Worm (Caenorhabditis elegans): ENCODE results near the gene spt-4.

Gene spt-4

DNA sequence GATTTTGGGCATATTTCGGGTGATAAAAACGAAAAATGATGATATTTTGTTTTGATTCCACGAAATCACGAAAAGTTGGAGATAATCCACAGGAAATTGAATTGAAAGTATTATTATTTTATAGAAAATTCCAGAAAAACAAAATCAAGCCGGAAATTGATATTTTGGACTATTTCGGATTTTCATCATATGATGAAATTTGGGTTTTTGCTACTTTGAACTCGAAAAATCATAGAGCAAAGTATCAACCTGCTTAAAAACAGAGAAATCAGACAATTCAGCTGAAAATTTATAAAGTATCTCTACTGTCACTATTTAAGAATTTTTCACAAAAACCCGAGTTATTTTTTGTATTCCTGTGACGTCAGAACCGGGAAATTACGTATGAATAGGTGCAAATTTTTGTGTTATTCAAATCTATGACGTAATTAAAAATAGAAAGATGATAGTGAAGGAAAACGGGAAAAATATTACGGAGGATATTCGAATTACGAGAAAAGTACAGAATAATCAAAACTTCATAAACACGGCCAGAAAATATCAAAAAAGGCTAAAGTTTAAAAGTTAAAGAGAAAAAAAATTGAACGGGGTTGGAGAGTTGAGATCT, 42.1 kb downstream of the spt-4 start:
- TF ChIP-seq lin-1 (GFP tag; IDR thresholded peaks at IDR 0.05), result no peak
- no peak for TF ChIP-seq skn-1 (tag; optimal IDR thresholded peaks at IDR 0.05)
- no peak for TF ChIP-seq T26A8.4 (GFP tag; IDR thresholded peaks at IDR 0.05)
- no peak for TF ChIP-seq set-16 (GFP tag; IDR thresholded peaks at IDR 0.05)
- TF ChIP-seq zfp-3 (GFP tag; conservative IDR thresholded peaks at IDR 0.05), result no peak
- no peak for TF ChIP-seq nhr-111 (GFP tag; optimal IDR thresholded peaks at IDR 0.05)
- no peak for TF ChIP-seq aly-2 (tag; optimal IDR thresholded peaks at IDR 0.05)
- TF ChIP-seq lsy-2 (tag; optimal IDR thresholded peaks at IDR 0.05), result no peak
- TF ChIP-seq hlh-30 (tag; optimal IDR thresholded peaks at IDR 0.05; ENCODE audit: insufficient read depth), result no peak
- no peak for TF ChIP-seq nhr-76 (tag; optimal IDR thresholded peaks at IDR 0.05)
- no peak for TF ChIP-seq aha-1 (tag)
- TF ChIP-seq hif-1 (tag; optimal IDR thresholded peaks at IDR 0.05), result no peak
- no peak for TF ChIP-seq tra-1 (GFP tag; IDR thresholded peaks at IDR 0.05)
- no peak for TF ChIP-seq D1046.2 (GFP tag; IDR thresholded peaks at IDR 0.05)
- TF ChIP-seq snpc-1.2 (GFP tag; IDR thresholded peaks at IDR 0.05), result no peak

DNA sequence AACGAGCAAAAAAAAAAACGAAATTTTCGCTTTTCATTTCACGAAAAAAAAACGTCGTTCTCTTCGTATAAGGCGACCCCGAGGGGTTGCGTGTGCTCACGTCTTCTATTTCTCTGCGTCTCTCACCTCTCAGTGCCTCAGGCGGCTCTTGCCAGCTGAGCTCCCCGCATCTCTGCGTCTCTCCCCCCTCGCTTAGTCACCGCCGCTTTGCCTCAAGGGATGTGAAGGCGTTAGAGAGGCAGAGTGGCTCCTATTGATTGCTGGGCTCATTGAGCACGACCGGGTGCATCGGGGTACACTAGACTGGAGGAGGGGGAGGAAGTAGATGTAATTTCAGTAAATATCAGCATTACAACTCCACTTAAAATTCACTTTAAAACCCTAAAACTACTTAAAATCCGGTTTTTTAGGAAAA, 44.0 kb downstream of the spt-4 start:
- no peak for TF ChIP-seq ama-1 (optimal IDR thresholded peaks at IDR 0.05)
- peak; percentile 84 for TF ChIP-seq egl-43 (GFP tag; IDR thresholded peaks at IDR 0.05)
- no peak for TF ChIP-seq saeg-2 (GFP tag; IDR thresholded peaks at IDR 0.05)
- TF ChIP-seq sdz-12 (GFP tag; optimal IDR thresholded peaks at IDR 0.05), result no peak
- TF ChIP-seq F37D6.2 (tag; optimal IDR thresholded peaks at IDR 0.05), result peak; percentile 80
- no peak for TF ChIP-seq F44E2.7 (GFP tag; IDR thresholded peaks at IDR 0.05)
- peak; percentile 93 for TF ChIP-seq aha-1 (tag)
- TF ChIP-seq hmg-1.1 (GFP tag; IDR thresholded peaks at IDR 0.05), result peak; percentile 82
- TF ChIP-seq dmd-6 (GFP tag; IDR thresholded peaks at IDR 0.05), result peak; percentile 47
- TF ChIP-seq lin-39 (tag; optimal IDR thresholded peaks at IDR 0.05), result no peak
- peak; percentile 51; the same call in 1 of the 2 replicates for TF ChIP-seq dmd-8 (GFP tag; IDR thresholded peaks at IDR 0.05)
- no peak for TF ChIP-seq Y5F2A.4 (GFP tag; optimal IDR thresholded peaks at IDR 0.05)
- TF ChIP-seq nhr-11 (tag; optimal IDR thresholded peaks at IDR 0.05), result no peak
- TF ChIP-seq egl-27 (tag; optimal IDR thresholded peaks at IDR 0.05), result no peak
- TF ChIP-seq ces-1 (GFP tag; optimal IDR thresholded peaks at IDR 0.05), result no peak
- TF ChIP-seq php-3 (GFP tag; IDR thresholded peaks at IDR 0.05), result no peak
- TF ChIP-seq spr-3 (GFP tag; optimal IDR thresholded peaks at IDR 0.05), result peak; percentile 1
- TF ChIP-seq nhr-111 (GFP tag; optimal IDR thresholded peaks at IDR 0.05), result no peak
- no peak for TF ChIP-seq nhr-76 (tag; optimal IDR thresholded peaks at IDR 0.05)
- no peak for TF ChIP-seq ztf-7 (tag; optimal IDR thresholded peaks at IDR 0.05)
- TF ChIP-seq vab-7 (GFP tag; IDR thresholded peaks at IDR 0.05), result 0 out of 2 replicates have a peak, but pooled peaks have one; percentile 42
- TF ChIP-seq jun-1 (tag; optimal IDR thresholded peaks at IDR 0.05), result no peak
- peak; percentile 83 for TF ChIP-seq ctbp-1 (GFP tag; IDR thresholded peaks at IDR 0.05)
- peak; percentile 97 for TF ChIP-seq set-16 (GFP tag; IDR thresholded peaks at IDR 0.05)
- TF ChIP-seq snpc-1.2 (GFP tag; IDR thresholded peaks at IDR 0.05), result no peak
- peak; percentile 46 for TF ChIP-seq mep-1 (tag; optimal IDR thresholded peaks at IDR 0.05)
- peak; percentile 82 for TF ChIP-seq fkh-10 (GFP tag; optimal IDR thresholded peaks at IDR 0.05)
- peak; percentile 61 to 68 for TF ChIP-seq lsy-2 (tag; optimal IDR thresholded peaks at IDR 0.05)
- TF ChIP-seq unc-62 (GFP tag; optimal IDR thresholded peaks at IDR 0.05 in 1 of 2), result peak in 1 of 2 experiments; percentile 61
- TF ChIP-seq unc-62 (tag; optimal IDR thresholded peaks at IDR 0.05), result no peak
- peak; percentile 94 for TF ChIP-seq hlh-30 (tag; optimal IDR thresholded peaks at IDR 0.05; ENCODE audit: insufficient read depth)
- no peak for TF ChIP-seq zfp-2 (tag; optimal IDR thresholded peaks at IDR 0.05)
- TF ChIP-seq hlh-11 (tag; optimal IDR thresholded peaks at IDR 0.05), result peak; percentile 84
- TF ChIP-seq hif-1 (tag; optimal IDR thresholded peaks at IDR 0.05), result peak in 1 of 2 experiments; percentile 80
- no peak for TF ChIP-seq zfp-3 (GFP tag; conservative IDR thresholded peaks at IDR 0.05)
- TF ChIP-seq snpc-4 (tag; optimal IDR thresholded peaks at IDR 0.05), result no peak
- TF ChIP-seq nhr-102 (tag; optimal IDR thresholded peaks at IDR 0.05), result no peak
- no peak for TF ChIP-seq daf-12 (tag; optimal IDR thresholded peaks at IDR 0.05)
- peak; percentile 69 to 72 for TF ChIP-seq mdl-1 (tag; optimal IDR thresholded peaks at IDR 0.05)
- no peak for TF ChIP-seq unc-39 (tag; optimal IDR thresholded peaks at IDR 0.05)
- TF ChIP-seq lin-38 (GFP tag; IDR thresholded peaks at IDR 0.05), result 0 out of 2 replicates have a peak, but pooled peaks have one; percentile 11
- no peak for TF ChIP-seq nhr-77 (tag; optimal IDR thresholded peaks at IDR 0.05)
- peak; percentile 65; the same call in 1 of the 2 replicates for TF ChIP-seq arid-1 (GFP tag; conservative IDR thresholded peaks at IDR 0.05)
